Fruit fly (Drosophila melanogaster): ENCODE data around the gene CG4686.

The CG4686 gene

dm6 chr3R:19889603-19890187 is 25.4 kb downstream of the CG4686 start (continued):
- TF ChIP-seq ken (GFP tag; IDR thresholded peaks at IDR 0.05) (no peak), trem (tag; optimal IDR thresholded peaks at IDR 0.05) (peak; percentile 39), gce (GFP tag; IDR thresholded peaks at IDR 0.05) (no peak), dmrt11E (tag; optimal IDR thresholded peaks at IDR 0.05) (no peak), CG6272 (GFP tag; IDR thresholded peaks at IDR 0.05) (0 out of 2 replicates have a peak, but pooled peaks have one; percentile 6), CG32532 (GFP tag; IDR thresholded peaks at IDR 0.05) (peak; percentile 76), dmrt99B (tag; optimal IDR thresholded peaks at IDR 0.05) (peak; percentile 87), Dip2 (GFP tag; IDR thresholded peaks at IDR 0.05) (no peak), crc (GFP tag; optimal IDR thresholded peaks at IDR 0.05) (no peak), CG12391 (tag; optimal IDR thresholded peaks at IDR 0.05) (peak; percentile 73), CG3163 (GFP tag; optimal IDR thresholded peaks at IDR 0.05) (no peak), hbn (GFP tag; IDR thresholded peaks at IDR 0.05; ENCODE audit: partially characterized antibody) (peak; percentile 21; the same call in 1 of the 2 replicates), Hmr (GFP tag; optimal IDR thresholded peaks at IDR 0.05) (peak; percentile 87), disco-r (GFP tag; optimal IDR thresholded peaks at IDR 0.05) (no peak), CG11085 (GFP tag; IDR thresholded peaks at IDR 0.05) (no peak; the same call in 1 of the 2 replicates), Dad (GFP tag; optimal IDR thresholded peaks at IDR 0.05) (no peak), fd3F (GFP tag; optimal IDR thresholded peaks at IDR 0.05) (peak; percentile 76), CG10462 (GFP tag; optimal IDR thresholded peaks at IDR 0.05) (no peak), ind (GFP tag; optimal IDR thresholded peaks at IDR 0.05) (peak; percentile 73), usp (GFP tag; optimal IDR thresholded peaks at IDR 0.05) (no peak), CG14441 (GFP tag; IDR thresholded peaks at IDR 0.05) (peak; percentile 50), br (optimal IDR thresholded peaks at IDR 0.05) (no peak), CG2199 (GFP tag; IDR thresholded peaks at IDR 0.05) (no peak), inv (GFP tag; IDR thresholded peaks at IDR 0.05; ENCODE audit: partially characterized antibody) (no peak), pzg (GFP tag; optimal IDR thresholded peaks at IDR 0.05) (no peak), Mes4 (GFP tag; optimal IDR thresholded peaks at IDR 0.05) (no peak), CG18262 (tag; optimal IDR thresholded peaks at IDR 0.05) (peak; percentile 64), CG12769 (tag; optimal IDR thresholded peaks at IDR 0.05) (peak; percentile 32), bcd (GFP tag; optimal IDR thresholded peaks at IDR 0.05) (peak; percentile 79), esg (GFP tag; conservative IDR thresholded peaks at IDR 0.05) (peak; percentile 53), lbe (GFP tag; optimal IDR thresholded peaks at IDR 0.05) (no peak), CG10209 (GFP tag; optimal IDR thresholded peaks at IDR 0.05) (peak; percentile 80), CG4820 (GFP tag; optimal IDR thresholded peaks at IDR 0.05) (peak; percentile 48), zfh2 (GFP tag; optimal IDR thresholded peaks at IDR 0.05) (no peak), CG4282 (GFP tag; optimal IDR thresholded peaks at IDR 0.05) (no peak), Poxn (GFP tag; IDR thresholded peaks at IDR 0.05) (no peak), CG3995 (GFP tag; optimal IDR thresholded peaks at IDR 0.05) (peak; percentile 43), CG11560 (tag; IDR thresholded peaks at IDR 0.05) (no peak), CG12155 (GFP tag; optimal IDR thresholded peaks at IDR 0.05) (peak; percentile 57), pum (GFP tag; optimal IDR thresholded peaks at IDR 0.05) (peak; percentile 13), Side (GFP tag; optimal IDR thresholded peaks at IDR 0.05) (no peak), jigr1 (GFP tag; IDR thresholded peaks at IDR 0.05) (no peak), caup (GFP tag; optimal IDR thresholded peaks at IDR 0.05; ENCODE audit: severe bottlenecking) (peak; percentile 86), CG12071 (GFP tag; optimal IDR thresholded peaks at IDR 0.05) (peak; percentile 33), Usf (GFP tag; optimal IDR thresholded peaks at IDR 0.05) (peak; percentile 41), mam (GFP tag; optimal IDR thresholded peaks at IDR 0.05) (no peak), stwl (tag; optimal IDR thresholded peaks at IDR 0.05) (no peak), Hey (tag; optimal IDR thresholded peaks at IDR 0.05) (no peak), kni (GFP tag; optimal IDR thresholded peaks at IDR 0.05) (no peak), tin (GFP tag; optimal IDR thresholded peaks at IDR 0.05) (peak; percentile 39), CG32772 (GFP tag; IDR thresholded peaks at IDR 0.05) (no peak)

Data from whole organism, embryonic.